Worm (Caenorhabditis elegans): ENCODE results near the gene T03G6.3.

- peak; percentile 79 for TF ChIP-seq him-1 (tag; optimal IDR thresholded peaks at IDR 0.05)
- TF ChIP-seq W03F9.2 (tag; optimal IDR thresholded peaks at IDR 0.05) = no peak
These were observed 16.7 kb downstream of the T03G6.3 start for ce11 chrX:2598833-2599279.
